Fruit fly (Drosophila melanogaster): ENCODE data around the gene Nulp1.

Gene Nulp1

DNA sequence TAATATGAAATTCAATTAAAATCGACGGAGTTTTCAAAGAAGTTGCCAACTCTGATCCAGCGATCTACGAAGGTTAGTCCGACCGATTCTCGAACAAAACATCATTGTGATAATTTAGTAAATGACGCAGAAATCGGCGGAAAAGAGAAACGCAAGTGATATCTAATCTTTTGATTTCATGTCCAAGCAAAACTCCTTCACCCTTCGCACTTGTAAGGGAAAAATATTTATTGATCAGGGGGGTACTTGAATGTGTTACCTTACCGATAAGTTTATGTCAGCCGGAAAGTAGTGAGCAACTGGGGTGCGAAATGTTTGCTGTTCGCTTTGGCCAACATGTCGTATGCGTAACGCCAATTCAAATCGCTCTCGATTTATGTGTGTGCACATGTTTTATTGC is 13.1 kb upstream of the Nulp1 start:
- TF ChIP-seq GATAd (GFP tag; optimal IDR thresholded peaks at IDR 0.05), result no peak
- no peak for TF ChIP-seq tai (GFP tag; optimal IDR thresholded peaks at IDR 0.05)
- TF ChIP-seq Sp1 (GFP tag; optimal IDR thresholded peaks at IDR 0.05), result no peak
- TF ChIP-seq usp (GFP tag; optimal IDR thresholded peaks at IDR 0.05), result no peak
- TF ChIP-seq Mio (GFP tag; optimal IDR thresholded peaks at IDR 0.05), result no peak

DNA sequence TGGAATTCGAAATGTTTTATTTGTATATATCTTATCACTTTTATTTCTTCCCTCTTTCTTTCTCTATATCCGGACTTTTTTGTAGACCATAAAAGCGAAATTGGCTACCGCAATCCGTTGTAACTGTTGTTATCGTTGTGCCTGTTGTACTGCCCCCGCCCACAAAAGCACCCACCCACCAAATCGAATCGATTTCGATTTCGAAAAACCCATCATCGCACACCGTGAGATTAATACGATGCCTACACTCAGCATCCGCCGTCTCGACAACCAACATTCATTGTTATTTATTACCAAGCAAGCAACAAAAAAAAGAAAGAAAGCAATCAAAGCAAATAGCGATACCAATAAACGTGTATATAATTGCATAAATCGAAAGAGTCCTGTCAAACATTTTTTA is 2.0 kb upstream of the Nulp1 start:
- TF ChIP-seq Abd-B (GFP tag; optimal IDR thresholded peaks at IDR 0.05) (no peak), fru (GFP tag; optimal IDR thresholded peaks at IDR 0.05) (no peak), Mio (GFP tag; optimal IDR thresholded peaks at IDR 0.05) (no peak), dl (GFP tag; optimal IDR thresholded peaks at IDR 0.05; ENCODE audit: insufficient read depth in 1 of 2, partially characterized antibody in 2 of 2) (no peak), foxo (GFP tag; optimal IDR thresholded peaks at IDR 0.05) (no peak), Dif (GFP tag; optimal IDR thresholded peaks at IDR 0.05; ENCODE audit: partially characterized antibody) (no peak), rgr (GFP tag; optimal IDR thresholded peaks at IDR 0.05) (no peak), N (GFP tag; optimal IDR thresholded peaks at IDR 0.05) (no peak)

DNA sequence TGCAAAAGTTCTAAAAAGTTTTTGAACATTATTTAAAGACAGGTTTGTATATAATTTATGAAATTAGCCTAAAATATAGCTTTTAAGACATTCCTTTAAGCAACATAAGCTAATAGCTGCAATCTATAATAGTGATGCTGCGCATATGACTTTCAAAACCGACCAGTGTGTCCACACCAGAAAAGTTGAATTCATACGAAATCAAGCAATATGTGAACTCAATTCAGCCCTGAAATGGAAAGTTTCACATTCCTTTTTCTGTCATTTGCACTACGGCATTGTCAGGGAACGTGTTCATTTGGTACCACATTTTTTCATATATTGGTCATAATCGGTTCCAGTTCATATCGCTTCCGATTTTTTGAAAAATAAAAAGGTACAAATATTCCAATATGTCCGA is 1.3 kb upstream of the Nulp1 start, which contains the start of gene fan:
TSS of gene fan (plus strand) at position 247 of the 400 bp plus-strand sequence.
- TF ChIP-seq sv (GFP tag; optimal IDR thresholded peaks at IDR 0.05) (no peak), CG32264 (GFP tag; optimal IDR thresholded peaks at IDR 0.05) (no peak), Vsx2 (GFP tag; optimal IDR thresholded peaks at IDR 0.05; ENCODE audit: partially characterized antibody) (no peak)

dm6 chr3L:8115864-8116528 is 5.8 kb downstream of the Nulp1 start, which contains the start of the genes Arp3 and msk:
Arp3 (minus strand) TSS chr3L:8115902.
msk (plus strand) TSS chr3L:8116179.
- peak; percentile 82 for TF ChIP-seq br (GFP tag; optimal IDR thresholded peaks at IDR 0.05)
- no peak for TF ChIP-seq usp (GFP tag; optimal IDR thresholded peaks at IDR 0.05)
- no peak for TF ChIP-seq tai (GFP tag; optimal IDR thresholded peaks at IDR 0.05)
- peak in 1 of 2 experiments; percentile 88 for TF ChIP-seq foxo (GFP tag; optimal IDR thresholded peaks at IDR 0.05)
- TF ChIP-seq h (GFP tag; optimal IDR thresholded peaks at IDR 0.05), result peak; percentile 87
- TF ChIP-seq brk (GFP tag; optimal IDR thresholded peaks at IDR 0.05), result no peak
- TF ChIP-seq pan (optimal IDR thresholded peaks at IDR 0.05), result no peak
- TF ChIP-seq dmrt93B (GFP tag; optimal IDR thresholded peaks at IDR 0.05), result no peak
- TF ChIP-seq GATAd (GFP tag; optimal IDR thresholded peaks at IDR 0.05), result peak; percentile 50
- no peak for TF ChIP-seq CG32264 (GFP tag; optimal IDR thresholded peaks at IDR 0.05)
- TF ChIP-seq dl (GFP tag; optimal IDR thresholded peaks at IDR 0.05; ENCODE audit: insufficient read depth in 1 of 2, partially characterized antibody in 2 of 2), result no peak
- peak; percentile 72 for TF ChIP-seq Sp1 (GFP tag; optimal IDR thresholded peaks at IDR 0.05)
- TF ChIP-seq HLH106 (tag; optimal IDR thresholded peaks at IDR 0.05), result peak; percentile 81
- no peak for TF ChIP-seq N (GFP tag; optimal IDR thresholded peaks at IDR 0.05)
- TF ChIP-seq OdsH (GFP tag; optimal IDR thresholded peaks at IDR 0.05), result peak; percentile 76
- no peak for TF ChIP-seq dsf (GFP tag; optimal IDR thresholded peaks at IDR 0.05; ENCODE audit: borderline replicate concordance)
- no peak for TF ChIP-seq fru (GFP tag; optimal IDR thresholded peaks at IDR 0.05)
- peak; percentile 38 for TF ChIP-seq Myc (optimal IDR thresholded peaks at IDR 0.05)
- no peak for TF ChIP-seq CrebA (GFP tag; optimal IDR thresholded peaks at IDR 0.05; ENCODE audit: borderline replicate concordance)
- no peak for TF ChIP-seq Dif (GFP tag; optimal IDR thresholded peaks at IDR 0.05; ENCODE audit: partially characterized antibody)
- TF ChIP-seq Hr83 (GFP tag; optimal IDR thresholded peaks at IDR 0.05; ENCODE audit: poor library complexity, severe bottlenecking), result peak; percentile 75
- peak; percentile 81 for TF ChIP-seq ey (GFP tag; optimal IDR thresholded peaks at IDR 0.05)
- TF ChIP-seq woc (GFP tag; optimal IDR thresholded peaks at IDR 0.05), result no peak
- no peak for TF ChIP-seq lola (GFP tag; optimal IDR thresholded peaks at IDR 0.05)
- peak; percentile 2 for TF ChIP-seq Mio (GFP tag; optimal IDR thresholded peaks at IDR 0.05)
- TF ChIP-seq sage (GFP tag; optimal IDR thresholded peaks at IDR 0.05), result no peak
- TF ChIP-seq Abd-B (GFP tag; optimal IDR thresholded peaks at IDR 0.05), result no peak
- TF ChIP-seq Dfd (GFP tag; optimal IDR thresholded peaks at IDR 0.05), result no peak
- TF ChIP-seq sv (GFP tag; optimal IDR thresholded peaks at IDR 0.05), result peak; percentile 88
- TF ChIP-seq Hr78 (GFP tag; optimal IDR thresholded peaks at IDR 0.05), result no peak
- TF ChIP-seq Vsx2 (GFP tag; optimal IDR thresholded peaks at IDR 0.05; ENCODE audit: partially characterized antibody), result no peak
- TF ChIP-seq Hnf4 (GFP tag; optimal IDR thresholded peaks at IDR 0.05), result peak; percentile 84
- no peak for TF ChIP-seq Rel (GFP tag; optimal IDR thresholded peaks at IDR 0.05)
- peak; percentile 64 for TF ChIP-seq Rel (tag; optimal IDR thresholded peaks at IDR 0.05)
- TF ChIP-seq jim (GFP tag; optimal IDR thresholded peaks at IDR 0.05), result no peak
- peak; percentile 79 for TF ChIP-seq CG9705 (GFP tag; optimal IDR thresholded peaks at IDR 0.05)
- peak; percentile 87 for TF ChIP-seq Jra (GFP tag; optimal IDR thresholded peaks at IDR 0.05)
- peak; percentile 82 for TF ChIP-seq psq (GFP tag; optimal IDR thresholded peaks at IDR 0.05)
- TF ChIP-seq rgr (GFP tag; optimal IDR thresholded peaks at IDR 0.05), result peak; percentile 84

Data from whole organism, wandering third instar larva.